Fruit fly (Drosophila melanogaster) whole organism, embryonic: ENCODE results near the gene Prosbeta2R2.

Experiments used
- Asciz ChIP-seq: fragments of 200-800 bp; sonication (Bioruptor generic); optimal IDR thresholded peaks from 2 replicates; lab custom pipeline; 2017; ENCODE audit warnings: missing biosample characterization, mild to moderate bottlenecking, missing genetic modification characterization, missing genetic modification reagents
- CG10267 ChIP-seq: fragments of 200-800 bp; sonication (Bioruptor generic); optimal IDR thresholded peaks from 2 replicates; lab custom pipeline; 2018; ENCODE audit warnings: missing biosample characterization, mild to moderate bottlenecking, missing genetic modification characterization, moderate library complexity
- CG10565 ChIP-seq: fragments of 200-800 bp; sonication (Bioruptor generic); optimal IDR thresholded peaks from 3 replicates; lab custom pipeline; 2016; ENCODE audit warnings: missing biosample characterization, mild to moderate bottlenecking, missing genetic modification characterization
- CG10654 ChIP-seq: fragments of 200-800 bp; sonication (Bioruptor generic); optimal IDR thresholded peaks from 2 replicates; lab custom pipeline; 2016; ENCODE audit warnings: missing biosample characterization, missing genetic modification characterization
- CG11504 ChIP-seq: fragments of 200-800 bp; sonication (Bioruptor generic); optimal IDR thresholded peaks from 3 replicates; lab custom pipeline; 2019; ENCODE audit warnings: missing biosample characterization, mild to moderate bottlenecking, missing genetic modification characterization, moderate library complexity
- CG13775 ChIP-seq: fragments of 200-800 bp; sonication (Bioruptor generic); optimal IDR thresholded peaks from 3 replicates; lab custom pipeline; 2017; ENCODE audit warnings: missing biosample characterization, mild to moderate bottlenecking, missing genetic modification characterization
- CG13894 ChIP-seq: fragments of 200-800 bp; sonication (Bioruptor generic); optimal IDR thresholded peaks from 3 replicates; lab custom pipeline; 2018; ENCODE audit warnings: missing biosample characterization, mild to moderate bottlenecking, missing genetic modification characterization, moderate library complexity
- CG14710 ChIP-seq: fragments of 200-800 bp; sonication (Bioruptor generic); optimal IDR thresholded peaks from 3 replicates; lab custom pipeline; 2019; ENCODE audit warnings: missing biosample characterization, mild to moderate bottlenecking, missing genetic modification characterization, moderate library complexity
- CG17912 ChIP-seq: fragments of 200-800 bp; sonication (Bioruptor generic); optimal IDR thresholded peaks from 2 replicates; lab custom pipeline; 2018; ENCODE audit warnings: missing biosample characterization, mild to moderate bottlenecking, missing genetic modification characterization
- CG18599 ChIP-seq: fragments of 200-800 bp; sonication (Bioruptor generic); optimal IDR thresholded peaks from 3 replicates; lab custom pipeline; 2017; ENCODE audit warnings: missing biosample characterization, missing genetic modification characterization, mild to moderate bottlenecking, moderate library complexity, missing genetic modification reagents
- CG31224 ChIP-seq: fragments of 200-800 bp; sonication (Bioruptor generic); IDR thresholded peaks from 2 replicates; pipeline ENCODE4 v1.3.6; 2022; ENCODE audit warnings: missing biosample characterization, missing genetic modification characterization
- CG33557 ChIP-seq: fragments of 200-800 bp; sonication (Bioruptor generic); optimal IDR thresholded peaks from 2 replicates; lab custom pipeline; 2019; ENCODE audit warnings: missing biosample characterization, mild to moderate bottlenecking, missing genetic modification characterization, moderate library complexity
- CG4328 ChIP-seq: fragments of 200-800 bp; sonication (Bioruptor generic); optimal IDR thresholded peaks from 3 replicates; lab custom pipeline; 2017; ENCODE audit warnings: missing biosample characterization, missing genetic modification reagents, missing genetic modification characterization
- CG6813 ChIP-seq: fragments of 200-800 bp; sonication (Bioruptor generic); optimal IDR thresholded peaks from 2 replicates; lab custom pipeline; 2017; ENCODE audit warnings: missing biosample characterization, missing genetic modification characterization, mild to moderate bottlenecking, moderate library complexity, missing genetic modification reagents
- CG7357 ChIP-seq: fragments of 200-800 bp; sonication (Bioruptor generic); IDR thresholded peaks from 3 replicates; pipeline ENCODE4 v1.3.6; 2022; ENCODE audit warnings: missing biosample characterization, missing genetic modification characterization
- CG8089 ChIP-seq: fragments of 200-800 bp; sonication (Bioruptor generic); optimal IDR thresholded peaks from 3 replicates; lab custom pipeline; 2016; ENCODE audit warnings: missing biosample characterization, missing genetic modification characterization
- Dek ChIP-seq: fragments of 200-800 bp; sonication (Bioruptor generic); optimal IDR thresholded peaks from 3 replicates; lab custom pipeline; 2019; ENCODE audit warnings: missing biosample characterization, mild to moderate bottlenecking, missing genetic modification characterization, moderate library complexity
- E2f2 ChIP-seq: fragments of 200-800 bp; sonication (Bioruptor generic); IDR thresholded peaks from 2 replicates; pipeline ENCODE4 v1.3.6; 2022; ENCODE audit warnings: missing biosample characterization, missing genetic modification characterization
- ERR ChIP-seq: fragments of 200-800 bp; sonication (Bioruptor generic); optimal IDR thresholded peaks from 2 replicates; lab custom pipeline; 2016; ENCODE audit warnings: missing biosample characterization, missing genetic modification characterization
- GATAe ChIP-seq: fragments of 200-800 bp; sonication (Bioruptor generic); conservative IDR thresholded peaks from 2 replicates; pipeline ENCODE4 v1.3.6; 2022; ENCODE audit warnings: missing biosample characterization, missing genetic modification characterization
- Hey ChIP-seq: fragments of 200-800 bp; sonication (Bioruptor generic); optimal IDR thresholded peaks from 3 replicates; lab custom pipeline; 2018; ENCODE audit warnings: missing biosample characterization, mild to moderate bottlenecking, missing genetic modification characterization
- HmgD ChIP-seq: fragments of 200-800 bp; sonication (Bioruptor generic); optimal IDR thresholded peaks from 3 replicates; lab custom pipeline; 2016; ENCODE audit warnings: missing biosample characterization, missing genetic modification characterization
- Hr39 ChIP-seq: fragments of >200 bp; optimal IDR thresholded peaks from 2 replicates; lab custom pipeline; 2017
- Mad ChIP-seq: fragments of 200-800 bp; sonication (Bioruptor generic); optimal IDR thresholded peaks from 2 replicates; lab custom pipeline; 2016; ENCODE audit warnings: missing biosample characterization, missing genetic modification characterization
- NFAT ChIP-seq: fragments of 200-800 bp; sonication (Bioruptor generic); IDR thresholded peaks from 2 replicates; pipeline ENCODE4 v1.3.6; 2022; ENCODE audit warnings: missing biosample characterization, missing genetic modification characterization
- Scr ChIP-seq: fragments of 200-800 bp; sonication (Bioruptor generic); IDR thresholded peaks from 2 replicates; pipeline ENCODE4 v1.3.6; 2022; ENCODE audit warnings: missing biosample characterization, missing genetic modification characterization; ENCODE audit not compliant: partially characterized antibody
- Ssrp ChIP-seq: fragments of 200-800 bp; sonication (Bioruptor generic); optimal IDR thresholded peaks from 2 replicates; lab custom pipeline; 2018; ENCODE audit warnings: missing biosample characterization, mild to moderate bottlenecking, missing genetic modification characterization, moderate library complexity
- Stat92E ChIP-seq, 3 experiments: fragments of >200 bp in 2 of 3; fragments of 200-800 bp in 1 of 3; sonication (Bioruptor generic) in 1 of 3; optimal IDR thresholded peaks; 2 replicates each; lab custom pipeline; 2017 to 2019; ENCODE audit warnings: missing biosample characterization in 3 of 3, missing genetic modification characterization in 3 of 3, mild to moderate bottlenecking in 1 of 3, moderate library complexity in 1 of 3
- Tbp ChIP-seq: fragments of >200 bp; optimal IDR thresholded peaks from 2 replicates; lab custom pipeline; 2018; ENCODE audit warnings: missing biosample characterization, missing genetic modification characterization
- Xrp1 ChIP-seq: fragments of 200-800 bp; sonication (Bioruptor generic); IDR thresholded peaks from 2 replicates; pipeline ENCODE4 v1.3.6; 2022; ENCODE audit warnings: missing biosample characterization, missing genetic modification characterization
- abd-A ChIP-seq: fragments of 200-800 bp; sonication (Bioruptor generic); optimal IDR thresholded peaks from 3 replicates; lab custom pipeline; 2019; ENCODE audit warnings: missing biosample characterization, mild to moderate bottlenecking, missing genetic modification characterization, moderate library complexity
- aop ChIP-seq: fragments of 200-800 bp; sonication (Bioruptor generic); IDR thresholded peaks from 2 replicates; pipeline ENCODE4 v1.3.6; 2022; ENCODE audit warnings: missing biosample characterization, missing genetic modification characterization
- crp ChIP-seq, 2 experiments: fragments of 200-800 bp; sonication (Bioruptor generic); optimal IDR thresholded peaks; 2 replicates in 1 of 2; 3 replicates in 1 of 2; lab custom pipeline; 2017; ENCODE audit warnings: missing biosample characterization in 2 of 2, missing genetic modification characterization in 2 of 2, mild to moderate bottlenecking in 1 of 2, moderate library complexity in 1 of 2
- dm ChIP-seq: fragments of 200-800 bp; sonication (Bioruptor generic); optimal IDR thresholded peaks from 3 replicates; lab custom pipeline; 2016; ENCODE audit warnings: missing biosample characterization, missing genetic modification characterization
- fd3F ChIP-seq: fragments of 200-800 bp; sonication (Bioruptor generic); optimal IDR thresholded peaks from 2 replicates; lab custom pipeline; 2018; ENCODE audit warnings: missing biosample characterization, mild to moderate bottlenecking, missing genetic modification characterization, moderate library complexity
- fd64A ChIP-seq: fragments of 200-800 bp; sonication (Bioruptor generic); optimal IDR thresholded peaks from 3 replicates; lab custom pipeline; 2018; ENCODE audit warnings: missing biosample characterization, mild to moderate bottlenecking, missing genetic modification characterization
- fru ChIP-seq: fragments of >200 bp; optimal IDR thresholded peaks from 2 replicates; lab custom pipeline; 2017
- hth ChIP-seq: fragments of >200 bp; optimal IDR thresholded peaks from 2 replicates; lab custom pipeline; 2017; ENCODE audit warnings: inconsistent platforms
- jigr1 ChIP-seq: fragments of 200-800 bp; sonication (Bioruptor generic); IDR thresholded peaks from 3 replicates; pipeline ENCODE4 v1.3.6; 2022; ENCODE audit warnings: missing biosample characterization, missing genetic modification characterization
- lmd ChIP-seq: fragments of 200-800 bp; sonication (Bioruptor generic); IDR thresholded peaks from 2 replicates; pipeline ENCODE4 v1.3.6; 2022; ENCODE audit warnings: missing biosample characterization, missing genetic modification characterization
- lov ChIP-seq, 2 experiments: fragments of 200-800 bp in 1 of 2; fragments of >200 bp in 1 of 2; sonication (Bioruptor generic) in 1 of 2; IDR thresholded peaks in 1 of 2; optimal IDR thresholded peaks in 1 of 2; 2 replicates in 1 of 2; 3 replicates in 1 of 2; pipeline versions ENCODE4 v1.3.6 to Lab custom; 2017 to 2022; ENCODE audit warnings: missing biosample characterization in 1 of 2, missing genetic modification characterization in 1 of 2
- p53 ChIP-seq: fragments of 200-800 bp; sonication (Bioruptor generic); optimal IDR thresholded peaks from 2 replicates; lab custom pipeline; 2016; ENCODE audit warnings: missing biosample characterization, missing genetic modification characterization
- pfk ChIP-seq: fragments of 200-800 bp; sonication (Bioruptor generic); optimal IDR thresholded peaks from 2 replicates; lab custom pipeline; 2018; ENCODE audit warnings: missing biosample characterization, mild to moderate bottlenecking, missing genetic modification characterization, moderate library complexity
- seq ChIP-seq: fragments of 200-800 bp; sonication (Bioruptor generic); IDR thresholded peaks from 2 replicates; pipeline ENCODE4 v1.3.6; 2022; ENCODE audit warnings: missing biosample characterization, missing genetic modification characterization
- trem ChIP-seq: fragments of 200-800 bp; optimal IDR thresholded peaks from 3 replicates; lab custom pipeline; 2019; ENCODE audit warnings: missing biosample characterization, mild to moderate bottlenecking, missing genetic modification characterization, moderate library complexity
- trh ChIP-seq: fragments of 200-800 bp; sonication (Bioruptor generic); optimal IDR thresholded peaks from 2 replicates; lab custom pipeline; 2016; ENCODE audit warnings: missing biosample characterization, missing genetic modification characterization
- yki ChIP-seq: fragments of >200 bp; optimal IDR thresholded peaks from 3 replicates; lab custom pipeline; 2018

Gene Prosbeta2R2

DNA sequence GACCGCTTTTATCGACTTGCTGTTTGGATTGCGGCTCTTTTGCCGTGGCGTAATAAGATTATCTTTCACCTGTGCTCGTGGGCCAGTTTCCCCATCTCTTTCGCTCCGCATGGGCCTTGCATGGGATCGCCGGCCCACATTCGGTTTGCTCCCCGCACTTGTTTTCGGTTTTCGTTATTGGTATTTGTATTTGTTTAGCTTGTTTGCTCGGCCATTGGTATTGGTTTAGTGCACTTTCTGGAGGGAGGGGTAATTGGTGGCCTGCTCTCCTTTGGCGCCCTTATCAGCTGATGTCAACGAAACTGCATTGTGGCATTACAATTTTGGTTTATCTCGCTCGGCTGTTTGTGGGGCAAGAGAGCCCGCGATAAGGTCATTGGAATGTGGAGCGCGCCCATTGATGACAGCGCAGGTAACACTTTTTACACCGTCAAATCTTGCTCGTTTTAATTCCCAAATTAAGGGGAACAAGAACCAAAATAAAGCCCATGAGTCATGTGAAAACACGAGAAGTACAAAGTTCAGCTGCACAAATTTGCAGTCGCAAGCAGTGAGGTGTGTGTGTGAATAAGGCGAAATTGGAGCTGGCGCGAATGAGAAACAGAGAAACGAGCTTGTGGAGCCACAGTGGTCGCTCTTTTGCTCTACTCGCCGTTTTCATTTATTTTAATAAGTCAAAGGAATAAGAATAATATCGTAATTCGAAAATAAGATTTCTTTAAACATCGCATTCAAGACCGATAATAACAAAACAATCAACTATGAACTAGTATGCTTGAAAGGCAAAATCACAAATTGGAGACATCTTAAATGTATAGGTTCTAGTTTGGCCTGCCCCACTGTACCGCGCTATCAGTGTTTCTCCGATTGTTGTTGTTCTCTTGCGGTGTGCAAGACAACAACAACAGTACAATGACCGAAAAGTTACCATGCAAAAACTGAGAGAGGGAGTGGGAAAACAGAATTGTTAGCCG, 3.7 kb downstream of the Prosbeta2R2 start (continued):
- TF ChIP-seq fd64A (GFP tag; lab: Kevin White, UChicago), result peak; percentile 100
- TF ChIP-seq GATAe (GFP tag; lab: Robert Waterston, UW), result peak; percentile 17; the same call in 1 of the 2 replicates
- TF ChIP-seq CG4328 (GFP tag; lab: Kevin White, UChicago), result peak; percentile 96
- peak; percentile 99 for TF ChIP-seq CG17912 (GFP tag; lab: Kevin White, UChicago)
- no peak for TF ChIP-seq yki (lab: Kevin White, UChicago)
- TF ChIP-seq Asciz (GFP tag; lab: Kevin White, UChicago), result peak; percentile 100
- peak; percentile 74 for TF ChIP-seq E2f2 (GFP tag; lab: Robert Waterston, UW)
- TF ChIP-seq CG13775 (GFP tag; lab: Kevin White, UChicago), result peak; percentile 95
- no peak for TF ChIP-seq fru (lab: Kevin White, UChicago)
- peak; percentile 74 for TF ChIP-seq Dek
- TF ChIP-seq Mad (GFP tag; lab: Kevin White, UChicago), result peak; percentile 99
- TF ChIP-seq CG6813 (GFP tag; lab: Kevin White, UChicago), result peak; percentile 100
- TF ChIP-seq CG10565, result peak; percentile 99
- peak; percentile 13 for TF ChIP-seq abd-A
- peak; percentile 63 for TF ChIP-seq lmd (GFP tag; lab: Robert Waterston, UW)
- TF ChIP-seq CG8089, result peak; percentile 99
- peak; percentile 99 for TF ChIP-seq Xrp1 (GFP tag; lab: Robert Waterston, UW)
- no peak for TF ChIP-seq Scr (GFP tag; lab: Robert Waterston, UW)
- TF ChIP-seq jigr1 (GFP tag; lab: Robert Waterston, UW), result 0 out of 3 replicates have a peak, but pooled peaks have one; percentile 43
- peak; percentile 99 for TF ChIP-seq CG33557 (GFP tag; lab: Kevin White, UChicago)
- no peak for TF ChIP-seq Tbp (GFP tag; lab: Kevin White, UChicago)
- peak; percentile 58 for TF ChIP-seq fd3F (GFP tag; lab: Kevin White, UChicago)
- peak; percentile 96 for TF ChIP-seq CG18599 (GFP tag; lab: Kevin White, UChicago)
- peak; percentile 99 for TF ChIP-seq trh (GFP tag; lab: Kevin White, UChicago)
- TF ChIP-seq HmgD (GFP tag; lab: Kevin White, UChicago), result peak; percentile 98
- peak; percentile 85 for TF ChIP-seq pfk (GFP tag; lab: Kevin White, UChicago)
- peak; percentile 70; the same call in 2 of the 3 replicates for TF ChIP-seq CG7357 (GFP tag; lab: Robert Waterston, UW)
- no peak for TF ChIP-seq Hr39 (lab: Kevin White, UChicago)
- no peak for TF ChIP-seq CG13894 (tag; lab: Kevin White, UChicago)
- TF ChIP-seq p53 (GFP tag; lab: Kevin White, UChicago), result peak; percentile 98
- peak; percentile 74 for TF ChIP-seq CG31224
- peak; percentile 78 for TF ChIP-seq NFAT
- TF ChIP-seq ERR (GFP tag; lab: Kevin White, UChicago), result peak; percentile 96
- peak; percentile 92 for TF ChIP-seq aop (GFP tag; lab: Robert Waterston, UW)
- TF ChIP-seq CG14710 (tag; lab: Kevin White, UChicago), result peak; percentile 98
- TF ChIP-seq lov (optimal IDR thresholded peaks at IDR 0.05; lab: Kevin White, UChicago), result no peak
- peak; percentile 99 for TF ChIP-seq lov (GFP tag; IDR thresholded peaks at IDR 0.05; lab: Robert Waterston, UW)
- peak; percentile 99 for TF ChIP-seq CG10654 (GFP tag; lab: Kevin White, UChicago)
- peak; percentile 96 for TF ChIP-seq dm (GFP tag; lab: Kevin White, UChicago)
- peak; percentile 88 for TF ChIP-seq seq (GFP tag; lab: Robert Waterston, UW)
- peak in 1 of 3 experiments; percentile 80 for TF ChIP-seq Stat92E (GFP tag; optimal IDR thresholded peaks at IDR 0.05; lab: Kevin White, UChicago)
- peak; percentile 93 for TF ChIP-seq trem (tag; lab: Kevin White, UChicago)
- peak; percentile 87 for TF ChIP-seq CG11504
- TF ChIP-seq CG10267, result peak; percentile 83
- TF ChIP-seq crp (GFP tag; optimal IDR thresholded peaks at IDR 0.05; lab: Kevin White, UChicago), result peak; percentile 25 to 74
- peak; percentile 63 for TF ChIP-seq Ssrp (tag; lab: Kevin White, UChicago)
- TF ChIP-seq Hey (tag; lab: Kevin White, UChicago), result peak; percentile 91
- no peak for TF ChIP-seq hth (lab: Kevin White, UChicago)
